Worm (Caenorhabditis elegans): ENCODE data around the gene gad-3.
A peak's percentile ranks its signal among the peaks of the same experiment; 100 is the strongest.

gad-3 gene

DNA sequence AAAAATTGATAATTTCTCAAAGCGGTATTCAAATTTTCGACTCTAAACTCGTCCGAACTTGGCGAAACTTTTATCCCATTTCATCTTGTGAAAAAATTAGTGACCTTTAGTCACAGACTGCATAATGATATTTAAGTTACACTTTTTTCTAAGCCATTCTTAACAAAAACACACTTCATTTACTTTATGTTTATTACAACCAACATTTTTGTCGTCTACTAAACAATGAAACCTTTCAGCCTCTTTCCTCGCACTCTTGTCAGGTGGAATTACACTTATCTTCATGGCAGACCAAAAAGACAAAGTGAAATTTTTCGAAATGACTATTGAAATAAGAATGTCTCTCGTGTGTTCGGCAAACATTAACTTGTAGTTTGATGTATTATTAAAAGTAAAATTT lies 8.9 kb downstream of the gad-3 start:
- TF ChIP-seq chd-7 (tag; optimal IDR thresholded peaks at IDR 0.05) (no peak), xnd-1 (tag; optimal IDR thresholded peaks at IDR 0.05) (no peak), lin-26 (GFP tag; IDR thresholded peaks at IDR 0.05) (no peak)

DNA sequence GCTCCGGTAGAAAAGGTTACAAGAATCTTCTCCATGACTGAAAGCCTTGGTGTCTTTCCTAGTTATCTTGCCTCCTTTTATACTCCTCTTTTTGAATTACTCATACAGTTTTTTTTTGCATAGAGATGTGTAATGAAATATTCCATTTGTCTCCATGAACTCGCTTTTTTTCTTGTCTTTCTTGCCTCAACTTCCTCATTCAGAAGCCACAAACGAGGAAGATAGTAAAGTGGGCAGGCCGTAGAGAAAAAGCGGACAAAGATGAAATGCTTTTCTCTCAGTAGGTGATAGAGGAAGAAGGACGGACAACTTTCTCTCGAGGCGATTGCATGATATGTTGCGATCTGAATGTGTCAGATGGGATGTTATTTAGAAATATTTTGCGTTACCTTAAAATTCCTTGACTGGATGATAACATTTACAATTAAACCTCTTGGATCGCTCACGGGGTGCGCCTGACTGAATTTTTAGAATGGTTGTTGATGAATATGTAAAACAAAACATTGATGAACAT lies 9.8 kb downstream of the gad-3 start, which contains the start of gene col-145:
col-145 (minus strand) TSS at position 51 of the 514 bp plus-strand sequence.
- TF ChIP-seq F52B5.7 (tag; optimal IDR thresholded peaks at IDR 0.05): no peak
- TF ChIP-seq lsl-1 (GFP tag; optimal IDR thresholded peaks at IDR 0.05): no peak
- no peak for TF ChIP-seq attf-5 (GFP tag; optimal IDR thresholded peaks at IDR 0.05)
- no peak for TF ChIP-seq bed-2 (GFP tag; IDR thresholded peaks at IDR 0.05)
- TF ChIP-seq ztf-28 (GFP tag; IDR thresholded peaks at IDR 0.05): no peak
- no peak for TF ChIP-seq ets-4 (GFP tag; optimal IDR thresholded peaks at IDR 0.05)
- no peak for TF ChIP-seq hlh-12 (tag; optimal IDR thresholded peaks at IDR 0.05)
- TF ChIP-seq aptf-3 (GFP tag; IDR thresholded peaks at IDR 0.05): no peak
- no peak for TF ChIP-seq Y56A3A.18 (GFP tag; IDR thresholded peaks at IDR 0.05)
- TF ChIP-seq C06A6.2 (GFP tag; conservative IDR thresholded peaks at IDR 0.05): no peak
- TF ChIP-seq xnd-1 (tag; optimal IDR thresholded peaks at IDR 0.05): no peak
- TF ChIP-seq Y53G8AR.9 (GFP tag; conservative IDR thresholded peaks at IDR 0.05): no peak

DNA sequence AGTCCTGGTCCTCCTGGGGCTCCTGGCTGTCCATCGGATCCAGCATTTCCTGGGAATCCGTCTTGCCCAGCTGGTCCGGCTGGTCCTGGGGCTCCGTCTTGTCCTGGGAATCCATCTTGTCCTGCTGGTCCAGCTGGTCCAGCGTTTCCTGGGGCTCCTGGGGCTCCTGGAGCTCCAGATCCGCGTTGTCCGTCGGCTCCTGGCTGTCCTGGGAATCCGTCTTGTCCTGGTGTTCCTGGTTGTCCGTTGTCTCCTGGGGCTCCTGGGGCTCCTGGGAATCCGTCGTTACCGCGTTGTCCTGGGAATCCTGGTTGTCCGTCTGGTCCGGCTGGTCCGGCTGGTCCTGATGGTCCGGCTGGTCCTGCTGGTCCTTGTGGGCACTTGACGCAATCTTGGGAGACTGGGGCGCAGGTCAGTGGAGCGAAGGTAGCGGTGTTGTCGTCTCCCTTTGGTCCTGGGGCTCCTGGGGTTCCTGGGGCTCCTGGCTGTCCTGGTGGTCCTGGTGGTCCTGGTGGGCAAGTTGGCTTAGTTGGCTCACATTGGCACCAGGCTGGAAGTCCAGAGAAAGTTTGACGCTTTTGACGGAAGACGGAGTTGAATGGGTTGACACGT lies 10.6 kb downstream of the gad-3 start:
- TF ChIP-seq xnd-1 (tag; optimal IDR thresholded peaks at IDR 0.05): no peak
- 0 out of 2 replicates have a peak, but pooled peaks have one; percentile 29 for TF ChIP-seq ztf-28 (GFP tag; IDR thresholded peaks at IDR 0.05)
- peak; percentile 85 for TF ChIP-seq zfh-2 (GFP tag; conservative IDR thresholded peaks at IDR 0.05)
- peak; percentile 87 for TF ChIP-seq egrh-3 (GFP tag; IDR thresholded peaks at IDR 0.05)

DNA sequence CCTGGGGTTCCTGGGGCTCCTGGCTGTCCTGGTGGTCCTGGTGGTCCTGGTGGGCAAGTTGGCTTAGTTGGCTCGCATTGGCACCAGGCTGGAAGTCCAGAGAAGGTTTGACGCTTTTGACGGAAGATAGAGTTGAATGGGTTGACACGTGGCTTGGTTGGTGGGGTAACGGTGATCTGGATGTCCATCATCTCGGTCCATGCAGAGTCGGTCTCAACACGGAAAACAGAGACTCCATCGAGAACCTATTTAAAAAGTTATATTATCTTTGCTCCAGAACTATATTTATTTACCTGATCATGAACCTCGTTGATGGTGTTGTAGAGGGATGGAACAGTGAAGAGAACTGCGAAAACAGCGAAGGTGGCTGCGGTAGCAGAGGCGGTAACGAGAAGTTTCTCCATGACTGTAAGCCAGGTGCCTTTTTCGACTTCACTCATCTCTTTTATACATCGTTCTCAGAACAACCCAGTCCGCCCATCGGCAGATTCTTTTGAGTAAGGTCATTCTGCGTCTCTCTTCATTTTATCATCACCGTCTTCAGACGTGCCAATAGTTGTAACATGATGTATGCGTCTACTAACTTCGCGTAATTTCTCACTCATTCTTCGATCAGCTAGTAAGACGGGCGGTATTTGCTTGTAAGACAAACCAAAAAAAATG lies 12.4 kb downstream of the gad-3 start, which contains the start of gene col-144:
col-144 (minus strand) TSS at position 419 of the 663 bp plus-strand sequence.
- no peak for TF ChIP-seq K12H6.12 (tag; optimal IDR thresholded peaks at IDR 0.05)
- TF ChIP-seq unc-130 (GFP tag; optimal IDR thresholded peaks at IDR 0.05): no peak

DNA sequence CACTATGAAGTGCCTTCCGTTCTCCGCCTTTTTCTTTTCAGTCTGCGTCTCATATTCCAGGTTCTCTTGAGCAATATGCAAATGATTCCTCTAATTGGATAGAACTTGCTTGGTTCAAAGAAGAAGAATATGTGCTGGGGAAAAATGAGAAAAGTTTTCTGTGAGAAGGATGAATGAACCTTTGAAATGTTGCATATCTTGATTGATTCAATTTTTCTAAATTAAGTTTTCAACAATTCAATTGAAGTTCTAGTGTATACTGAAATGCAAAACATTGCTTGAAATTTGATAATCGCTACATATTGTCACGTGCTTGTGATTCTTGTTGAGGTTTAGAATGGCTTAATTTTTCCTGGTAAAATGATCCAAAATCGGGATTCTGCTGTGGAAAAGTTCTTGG lies 15.2 kb downstream of the gad-3 start:
- no peak for TF ChIP-seq zim-3 (tag; optimal IDR thresholded peaks at IDR 0.05)

DNA sequence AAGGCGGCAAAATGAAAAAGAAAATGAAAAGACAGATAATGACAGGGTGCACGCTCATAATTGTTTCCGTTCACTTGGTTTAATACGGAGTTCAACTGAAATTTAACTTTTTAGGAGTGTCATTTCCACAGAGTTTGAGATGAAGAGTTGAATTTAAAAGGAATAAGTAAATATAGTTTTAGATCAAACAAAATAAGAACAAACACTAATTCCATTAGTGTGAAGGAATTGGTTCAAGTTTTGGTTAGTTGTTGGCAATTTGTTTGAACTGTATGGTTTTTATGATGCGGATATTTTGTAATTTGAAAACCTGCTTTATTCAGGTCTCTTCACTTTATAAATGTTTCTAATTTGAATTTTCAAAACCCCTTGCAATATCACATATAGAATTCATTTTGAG lies 16.1 kb downstream of the gad-3 start, which contains the start of gene B0222.15:
B0222.15 (minus strand) TSS at position 101 of the 400 bp plus-strand sequence.
- TF ChIP-seq madf-3 (GFP tag; IDR thresholded peaks at IDR 0.05) (no peak), Y79H2A.3 (GFP tag; conservative IDR thresholded peaks at IDR 0.05) (no peak), ceh-100 (GFP tag; IDR thresholded peaks at IDR 0.05) (no peak), ccch-3 (GFP tag; optimal IDR thresholded peaks at IDR 0.05) (no peak), ztf-25 (GFP tag; IDR thresholded peaks at IDR 0.05) (no peak), let-526 (GFP tag; IDR thresholded peaks at IDR 0.05) (no peak), mcd-1 (GFP tag; IDR thresholded peaks at IDR 0.05) (no peak), K11D2.4 (GFP tag; IDR thresholded peaks at IDR 0.05) (no peak), nhr-179 (tag; optimal IDR thresholded peaks at IDR 0.05) (no peak), die-1 (tag; optimal IDR thresholded peaks at IDR 0.05) (no peak)

Data from whole organism, young adult.